In the genomic region with DNA sequence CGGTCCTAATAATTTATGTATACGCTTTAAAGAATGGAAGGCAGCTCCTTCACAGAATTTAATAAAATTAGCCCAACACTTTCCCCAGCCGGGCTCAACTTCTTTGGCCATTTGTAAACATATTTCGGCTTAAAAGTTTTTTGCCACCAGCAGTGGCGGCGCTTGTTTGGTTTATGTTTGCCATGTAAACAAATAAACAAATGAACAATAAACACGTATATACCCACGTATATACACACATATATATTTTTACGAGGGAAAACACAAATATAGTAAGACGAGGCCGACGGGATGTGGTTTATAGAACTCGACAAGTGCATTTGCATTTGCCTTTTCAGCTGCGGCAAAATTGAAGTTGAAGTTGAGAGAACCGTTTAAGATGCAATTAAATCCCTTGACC, we compare ENCODE assay signal across 1 fruit fly cellular context.
TF ChIP-seq lines count a peak whose summit lies in the region.

No protein-coding gene starts in this region.

TF ChIP-seq in whole organism, embryonic, 481 proteins besides CTCF, POLR2A, EP300 and RAD21 (continued from another document and continues in another):
- TF ChIP-seq D (optimal IDR thresholded peaks at IDR 0.05; lab: Kevin White, UChicago) (no peak), D (GFP tag; optimal IDR thresholded peaks at IDR 0.05; lab: Kevin White, UChicago) (peak; percentile 61), oc (tag; optimal IDR thresholded peaks at IDR 0.05; lab: Kevin White, UChicago) (no peak), fd64A (GFP tag; optimal IDR thresholded peaks at IDR 0.05; lab: Kevin White, UChicago) (peak; percentile 88), CG15514 (GFP tag; optimal IDR thresholded peaks at IDR 0.05; lab: Kevin White, UChicago) (peak; percentile 19), Lpt (GFP tag; optimal IDR thresholded peaks at IDR 0.05; lab: Kevin White, UChicago) (no peak), odd (GFP tag; optimal IDR thresholded peaks at IDR 0.05; lab: Kevin White, UChicago) (peak; percentile 36), HmgZ (tag; optimal IDR thresholded peaks at IDR 0.05; lab: Kevin White, UChicago) (no peak), CG31441 (GFP tag; IDR thresholded peaks at IDR 0.05; lab: Robert Waterston, UW) (peak; percentile 50; the same call in 1 of the 2 replicates), CG17568 (GFP tag; optimal IDR thresholded peaks at IDR 0.05; lab: Kevin White, UChicago) (peak; percentile 73), CG17361 (GFP tag; IDR thresholded peaks at IDR 0.05; lab: Robert Waterston, UW) (peak; percentile 48; the same call in 1 of the 3 replicates), onecut (GFP tag; IDR thresholded peaks at IDR 0.05; lab: Robert Waterston, UW) (peak; percentile 32; the same call in 1 of the 2 replicates), CG10366 (GFP tag; IDR thresholded peaks at IDR 0.05; lab: Robert Waterston, UW) (no peak), Taf1 (GFP tag; IDR thresholded peaks at IDR 0.05; lab: Robert Waterston, UW) (no peak), CG43689 (GFP tag; IDR thresholded peaks at IDR 0.05; lab: Robert Waterston, UW) (no peak), ab (GFP tag; optimal IDR thresholded peaks at IDR 0.05; lab: Kevin White, UChicago) (no peak), CG11504 (tag; optimal IDR thresholded peaks at IDR 0.05; lab: Kevin White, UChicago) (peak; percentile 9), mld (GFP tag; IDR thresholded peaks at IDR 0.05; lab: Robert Waterston, UW; ENCODE audit: partially characterized antibody) (no peak), Sox102F (GFP tag; optimal IDR thresholded peaks at IDR 0.05; lab: Kevin White, UChicago) (peak; percentile 22), CG7786 (GFP tag; optimal IDR thresholded peaks at IDR 0.05; lab: Kevin White, UChicago) (no peak), Side (GFP tag; optimal IDR thresholded peaks at IDR 0.05; lab: Kevin White, UChicago) (no peak), CG12071 (GFP tag; optimal IDR thresholded peaks at IDR 0.05; lab: Kevin White, UChicago) (peak; percentile 84), dati (GFP tag; IDR thresholded peaks at IDR 0.05; lab: Robert Waterston, UW) (no peak), Rx (GFP tag; IDR thresholded peaks at IDR 0.05; lab: Robert Waterston, UW) (no peak), dmrt99B (tag; optimal IDR thresholded peaks at IDR 0.05; lab: Kevin White, UChicago) (peak; percentile 29), CG17829 (tag; optimal IDR thresholded peaks at IDR 0.05; lab: Kevin White, UChicago) (peak; percentile 56), pzg (GFP tag; optimal IDR thresholded peaks at IDR 0.05; lab: Kevin White, UChicago) (no peak), sna (GFP tag; IDR thresholded peaks at IDR 0.05; lab: Robert Waterston, UW; ENCODE audit: partially characterized antibody) (no peak), zen2 (GFP tag; IDR thresholded peaks at IDR 0.05; lab: Robert Waterston, UW; ENCODE audit: partially characterized antibody) (no peak), tgo (GFP tag; IDR thresholded peaks at IDR 0.05; lab: Robert Waterston, UW) (no peak), CG10147 (GFP tag; optimal IDR thresholded peaks at IDR 0.05; lab: Kevin White, UChicago) (no peak), CG3281 (GFP tag; optimal IDR thresholded peaks at IDR 0.05; lab: Kevin White, UChicago) (peak; percentile 70), CG15601 (tag; optimal IDR thresholded peaks at IDR 0.05; lab: Kevin White, UChicago) (peak; percentile 31), D19B (GFP tag; optimal IDR thresholded peaks at IDR 0.05; lab: Kevin White, UChicago) (no peak), CG10979 (tag; optimal IDR thresholded peaks at IDR 0.05; lab: Kevin White, UChicago) (peak; percentile 26), Fer3 (tag; optimal IDR thresholded peaks at IDR 0.05; lab: Kevin White, UChicago) (peak; percentile 63), Camta (GFP tag; optimal IDR thresholded peaks at IDR 0.05; lab: Kevin White, UChicago) (no peak), BtbVII (GFP tag; optimal IDR thresholded peaks at IDR 0.05; lab: Kevin White, UChicago) (peak; percentile 75), unpg (GFP tag; optimal IDR thresholded peaks at IDR 0.05; lab: Kevin White, UChicago) (peak; percentile 31), CG7839 (tag; optimal IDR thresholded peaks at IDR 0.05; lab: Kevin White, UChicago) (no peak), CG6254 (GFP tag; optimal IDR thresholded peaks at IDR 0.05; lab: Kevin White, UChicago) (peak; percentile 75), Poxn (GFP tag; IDR thresholded peaks at IDR 0.05; lab: Robert Waterston, UW) (no peak), chn (GFP tag; optimal IDR thresholded peaks at IDR 0.05; lab: Kevin White, UChicago) (no peak), CG3163 (GFP tag; optimal IDR thresholded peaks at IDR 0.05; lab: Kevin White, UChicago) (no peak), dysf (GFP tag; IDR thresholded peaks at IDR 0.05; lab: Robert Waterston, UW) (no peak), Antp (GFP tag; optimal IDR thresholded peaks at IDR 0.05; lab: Kevin White, UChicago) (no peak), sob (GFP tag; IDR thresholded peaks at IDR 0.05; lab: Robert Waterston, UW) (no peak), shn (GFP tag; optimal IDR thresholded peaks at IDR 0.05; lab: Kevin White, UChicago) (no peak), Sox100B (GFP tag; optimal IDR thresholded peaks at IDR 0.05; lab: Kevin White, UChicago) (peak; percentile 47), ci (GFP tag; IDR thresholded peaks at IDR 0.05; lab: Robert Waterston, UW) (peak; percentile 63; the same call in 1 of the 3 replicates), CG12104 (GFP tag; optimal IDR thresholded peaks at IDR 0.05; lab: Kevin White, UChicago) (peak; percentile 4), CG6765 (GFP tag; optimal IDR thresholded peaks at IDR 0.05; lab: Kevin White, UChicago) (peak; percentile 59), Hmr (GFP tag; optimal IDR thresholded peaks at IDR 0.05; lab: Kevin White, UChicago) (no peak), CG11695 (GFP tag; IDR thresholded peaks at IDR 0.05; lab: Robert Waterston, UW) (0 out of 3 replicates have a peak, but pooled peaks have one; percentile 26), pum (GFP tag; optimal IDR thresholded peaks at IDR 0.05; lab: Kevin White, UChicago) (no peak), CG17186 (GFP tag; optimal IDR thresholded peaks at IDR 0.05; lab: Kevin White, UChicago) (peak; percentile 12), CG12219 (GFP tag; optimal IDR thresholded peaks at IDR 0.05; lab: Kevin White, UChicago) (peak; percentile 19), sim (GFP tag; IDR thresholded peaks at IDR 0.05; lab: Robert Waterston, UW) (no peak), Nf-YB (GFP tag; optimal IDR thresholded peaks at IDR 0.05; lab: Kevin White, UChicago) (no peak), phol (tag; optimal IDR thresholded peaks at IDR 0.05; lab: Kevin White, UChicago) (no peak), peb (GFP tag; IDR thresholded peaks at IDR 0.05; lab: Robert Waterston, UW) (peak; percentile 27; the same call in 1 of the 2 replicates), zfh1 (GFP tag; IDR thresholded peaks at IDR 0.05; lab: Robert Waterston, UW) (no peak), Med (GFP tag; lab: Kevin White, UChicago) (peak; percentile 69), inv (GFP tag; IDR thresholded peaks at IDR 0.05; lab: Robert Waterston, UW; ENCODE audit: partially characterized antibody) (no peak), hbn (GFP tag; IDR thresholded peaks at IDR 0.05; lab: Robert Waterston, UW; ENCODE audit: partially characterized antibody) (no peak), Kr (GFP tag; optimal IDR thresholded peaks at IDR 0.05; lab: Kevin White, UChicago) (no peak), sc (optimal IDR thresholded peaks at IDR 0.05; lab: Kevin White, UChicago) (no peak), sc (GFP tag; optimal IDR thresholded peaks at IDR 0.05; lab: Kevin White, UChicago) (peak; percentile 7), NfI (GFP tag; optimal IDR thresholded peaks at IDR 0.05; lab: Kevin White, UChicago) (no peak), ind (GFP tag; optimal IDR thresholded peaks at IDR 0.05; lab: Kevin White, UChicago) (no peak), fd3F (GFP tag; optimal IDR thresholded peaks at IDR 0.05; lab: Kevin White, UChicago) (no peak), CG11696 (GFP tag; IDR thresholded peaks at IDR 0.05; lab: Robert Waterston, UW) (peak; percentile 22; the same call in 1 of the 2 replicates), sd (tag; optimal IDR thresholded peaks at IDR 0.05; lab: Kevin White, UChicago) (no peak), CG17359 (tag; optimal IDR thresholded peaks at IDR 0.05; lab: Kevin White, UChicago) (peak; percentile 66), lbe (GFP tag; optimal IDR thresholded peaks at IDR 0.05; lab: Kevin White, UChicago) (no peak), CG11723 (GFP tag; optimal IDR thresholded peaks at IDR 0.05; lab: Kevin White, UChicago) (peak; percentile 23), crc (GFP tag; optimal IDR thresholded peaks at IDR 0.05; lab: Kevin White, UChicago) (no peak), stwl (tag; optimal IDR thresholded peaks at IDR 0.05; lab: Kevin White, UChicago) (peak; percentile 8), danr (GFP tag; IDR thresholded peaks at IDR 0.05; lab: Robert Waterston, UW) (no peak), CG10431 (GFP tag; optimal IDR thresholded peaks at IDR 0.05; lab: Kevin White, UChicago) (no peak), NC2α (GFP tag; optimal IDR thresholded peaks at IDR 0.05; lab: Kevin White, UChicago) (no peak), CG15011 (GFP tag; optimal IDR thresholded peaks at IDR 0.05; lab: Kevin White, UChicago) (peak; percentile 60), CG10267 (tag; optimal IDR thresholded peaks at IDR 0.05; lab: Kevin White, UChicago) (peak; percentile 8), CG17385 (GFP tag; optimal IDR thresholded peaks at IDR 0.05; lab: Kevin White, UChicago) (peak; percentile 15), CG4707 (GFP tag; optimal IDR thresholded peaks at IDR 0.05; lab: Kevin White, UChicago) (peak; percentile 62), CG12236 (GFP tag; optimal IDR thresholded peaks at IDR 0.05; lab: Kevin White, UChicago) (peak; percentile 28), CG15269 (tag; optimal IDR thresholded peaks at IDR 0.05; lab: Kevin White, UChicago) (no peak), CG5245 (GFP tag; optimal IDR thresholded peaks at IDR 0.05; lab: Kevin White, UChicago) (no peak), bcd (GFP tag; optimal IDR thresholded peaks at IDR 0.05; lab: Kevin White, UChicago) (peak; percentile 12), CG18262 (tag; optimal IDR thresholded peaks at IDR 0.05; lab: Kevin White, UChicago) (peak; percentile 58), wek (GFP tag; optimal IDR thresholded peaks at IDR 0.05; lab: Kevin White, UChicago) (peak; percentile 61), CG31365 (tag; optimal IDR thresholded peaks at IDR 0.05; lab: Kevin White, UChicago) (peak; percentile 53), CG2875 (GFP tag; optimal IDR thresholded peaks at IDR 0.05; lab: Kevin White, UChicago) (peak; percentile 40), ara (GFP tag; IDR thresholded peaks at IDR 0.05; lab: Robert Waterston, UW) (peak; percentile 71), gce (GFP tag; IDR thresholded peaks at IDR 0.05; lab: Robert Waterston, UW) (no peak), CG10321 (GFP tag; IDR thresholded peaks at IDR 0.05; lab: Robert Waterston, UW) (peak; percentile 25; the same call in 1 of the 2 replicates), CG6791 (GFP tag; IDR thresholded peaks at IDR 0.05; lab: Robert Waterston, UW; ENCODE audit: partially characterized antibody) (no peak), Fer1 (GFP tag; optimal IDR thresholded peaks at IDR 0.05; lab: Kevin White, UChicago) (peak; percentile 57), CG1602 (GFP tag; optimal IDR thresholded peaks at IDR 0.05; lab: Kevin White, UChicago) (no peak), CG13123 (GFP tag; optimal IDR thresholded peaks at IDR 0.05; lab: Kevin White, UChicago) (no peak), CG1233 (GFP tag; optimal IDR thresholded peaks at IDR 0.05; lab: Kevin White, UChicago) (peak; percentile 73), CG9437 (GFP tag; optimal IDR thresholded peaks at IDR 0.05; lab: Kevin White, UChicago) (no peak), Aef1 (GFP tag; IDR thresholded peaks at IDR 0.05; lab: Robert Waterston, UW) (no peak), CG5180 (GFP tag; optimal IDR thresholded peaks at IDR 0.05; lab: Kevin White, UChicago) (peak; percentile 56), BEAF-32 (GFP tag; optimal IDR thresholded peaks at IDR 0.05; lab: Kevin White, UChicago) (no peak), exex (tag; optimal IDR thresholded peaks at IDR 0.05; lab: Kevin White, UChicago) (peak; percentile 12), CG16779 (GFP tag; IDR thresholded peaks at IDR 0.05; lab: Robert Waterston, UW) (no peak), en (GFP tag; optimal IDR thresholded peaks at IDR 0.05; lab: Kevin White, UChicago) (no peak), Awh (GFP tag; IDR thresholded peaks at IDR 0.05; lab: Robert Waterston, UW) (peak; percentile 75; the same call in 1 of the 2 replicates), al (GFP tag; IDR thresholded peaks at IDR 0.05; lab: Robert Waterston, UW) (no peak), Dek (tag; optimal IDR thresholded peaks at IDR 0.05; lab: Kevin White, UChicago) (no peak), gt (GFP tag; IDR thresholded peaks at IDR 0.05; lab: Robert Waterston, UW) (no peak), Spps (tag; optimal IDR thresholded peaks at IDR 0.05; lab: Kevin White, UChicago) (peak; percentile 51), HLH3B (GFP tag; IDR thresholded peaks at IDR 0.05; lab: Robert Waterston, UW) (peak; percentile 30; the same call in 1 of the 2 replicates), wdn (GFP tag; IDR thresholded peaks at IDR 0.05; lab: Robert Waterston, UW) (no peak), CG11456 (GFP tag; IDR thresholded peaks at IDR 0.05; lab: Robert Waterston, UW) (no peak), CG12155 (GFP tag; optimal IDR thresholded peaks at IDR 0.05; lab: Kevin White, UChicago) (no peak), kay (GFP tag; optimal IDR thresholded peaks at IDR 0.05; lab: Kevin White, UChicago) (peak; percentile 3), CG6813 (GFP tag; optimal IDR thresholded peaks at IDR 0.05; lab: Kevin White, UChicago) (peak; percentile 88), kah (GFP tag; optimal IDR thresholded peaks at IDR 0.05; lab: Kevin White, UChicago) (peak; percentile 68), run (tag; optimal IDR thresholded peaks at IDR 0.05; lab: Kevin White, UChicago) (no peak), scrt (GFP tag; optimal IDR thresholded peaks at IDR 0.05; lab: Kevin White, UChicago) (peak; percentile 55), Xrp1 (GFP tag; IDR thresholded peaks at IDR 0.05; lab: Robert Waterston, UW) (peak; percentile 81), gsb-n (tag; optimal IDR thresholded peaks at IDR 0.05; lab: Kevin White, UChicago) (no peak), CG15696 (tag; optimal IDR thresholded peaks at IDR 0.05; lab: Kevin White, UChicago) (peak; percentile 88), zen (tag; optimal IDR thresholded peaks at IDR 0.05; lab: Kevin White, UChicago) (peak; percentile 77), CG8359 (GFP tag; optimal IDR thresholded peaks at IDR 0.05; lab: Kevin White, UChicago; ENCODE audit: borderline replicate concordance) (peak; percentile 59), lab (GFP tag; optimal IDR thresholded peaks at IDR 0.05; lab: Kevin White, UChicago) (peak; percentile 83), Sry-β (GFP tag; optimal IDR thresholded peaks at IDR 0.05; lab: Kevin White, UChicago) (peak; percentile 60)
